Fruit fly (Drosophila melanogaster) whole organism, embryonic: Measurements from ENCODE around the gene gb.

Source experiments
- Asciz ChIP-seq: fragments of 200-800 bp; sonication (Bioruptor generic); optimal IDR thresholded peaks from 2 replicates; lab custom pipeline; 2017; ENCODE audit warnings: missing biosample characterization, mild to moderate bottlenecking, missing genetic modification characterization, missing genetic modification reagents
- Bteb2 ChIP-seq: fragments of 200-800 bp; sonication (Bioruptor generic); optimal IDR thresholded peaks from 2 replicates; lab custom pipeline; 2016; ENCODE audit warnings: missing biosample characterization, missing genetic modification characterization
- CG10959 ChIP-seq: fragments of 200-800 bp; sonication (Bioruptor generic); IDR thresholded peaks from 2 replicates; pipeline ENCODE4 v1.3.6; 2022; ENCODE audit warnings: missing biosample characterization, missing genetic modification characterization
- CG11456 ChIP-seq: fragments of 200-800 bp; sonication (Bioruptor generic); IDR thresholded peaks from 3 replicates; pipeline ENCODE4 v1.3.6; 2022; ENCODE audit warnings: missing biosample characterization, missing genetic modification characterization
- CG12391 ChIP-seq: fragments of 200-800 bp; sonication (Bioruptor generic); optimal IDR thresholded peaks from 3 replicates; lab custom pipeline; 2018; ENCODE audit warnings: missing biosample characterization, mild to moderate bottlenecking, missing genetic modification characterization, moderate library complexity
- CG12942 ChIP-seq: fragments of 200-800 bp; sonication (Bioruptor generic); optimal IDR thresholded peaks from 3 replicates; lab custom pipeline; 2016; ENCODE audit warnings: missing biosample characterization, missing genetic modification characterization
- CG16779 ChIP-seq: fragments of 200-800 bp; sonication (Bioruptor generic); IDR thresholded peaks from 2 replicates; pipeline ENCODE4 v1.3.6; 2022; ENCODE audit warnings: missing biosample characterization, missing genetic modification characterization
- CG17328 ChIP-seq: fragments of 200-800 bp; sonication (Bioruptor generic); IDR thresholded peaks from 2 replicates; pipeline ENCODE4 v1.3.6; 2022; ENCODE audit warnings: missing biosample characterization, missing genetic modification characterization
- CG30403 ChIP-seq: fragments of 200-800 bp; sonication (Bioruptor generic); optimal IDR thresholded peaks from 3 replicates; lab custom pipeline; 2016; ENCODE audit warnings: missing biosample characterization, missing genetic modification characterization
- CG31224 ChIP-seq: fragments of 200-800 bp; sonication (Bioruptor generic); IDR thresholded peaks from 2 replicates; pipeline ENCODE4 v1.3.6; 2022; ENCODE audit warnings: missing biosample characterization, missing genetic modification characterization
- CG31388 ChIP-seq: fragments of 200-800 bp; sonication (Bioruptor generic); optimal IDR thresholded peaks from 2 replicates; lab custom pipeline; 2016; ENCODE audit warnings: missing biosample characterization, missing genetic modification characterization
- CG3281 ChIP-seq: fragments of 200-800 bp; sonication (Bioruptor generic); optimal IDR thresholded peaks from 3 replicates; lab custom pipeline; 2017; ENCODE audit warnings: missing biosample characterization, mild to moderate bottlenecking, missing genetic modification characterization
- CG4328 ChIP-seq: fragments of 200-800 bp; sonication (Bioruptor generic); optimal IDR thresholded peaks from 3 replicates; lab custom pipeline; 2017; ENCODE audit warnings: missing biosample characterization, missing genetic modification reagents, missing genetic modification characterization
- CG4820 ChIP-seq: fragments of 200-800 bp; sonication (Bioruptor generic); optimal IDR thresholded peaks from 3 replicates; lab custom pipeline; 2016; ENCODE audit warnings: missing biosample characterization, missing genetic modification characterization
- CG8359 ChIP-seq: fragments of 200-800 bp; sonication (Bioruptor generic); optimal IDR thresholded peaks from 2 replicates; lab custom pipeline; 2017; ENCODE audit warnings: missing biosample characterization, mild to moderate bottlenecking, missing genetic modification characterization, borderline replicate concordance
- CG8924 ChIP-seq: fragments of 200-800 bp; optimal IDR thresholded peaks from 3 replicates; lab custom pipeline; 2019; ENCODE audit warnings: missing biosample characterization, mild to moderate bottlenecking, missing genetic modification characterization, moderate library complexity
- CG9437 ChIP-seq: fragments of 200-800 bp; sonication (Bioruptor generic); optimal IDR thresholded peaks from 2 replicates; lab custom pipeline; 2018; ENCODE audit warnings: missing biosample characterization, mild to moderate bottlenecking, missing genetic modification characterization
- CG9797 ChIP-seq: fragments of 200-800 bp; sonication (Bioruptor generic); optimal IDR thresholded peaks from 3 replicates; lab custom pipeline; 2018; ENCODE audit warnings: missing biosample characterization, mild to moderate bottlenecking, missing genetic modification characterization
- CoRest ChIP-seq: fragments of 200-800 bp; sonication (Bioruptor generic); optimal IDR thresholded peaks from 3 replicates; lab custom pipeline; 2018; ENCODE audit warnings: missing biosample characterization, mild to moderate bottlenecking, missing genetic modification characterization, moderate library complexity
- D19A ChIP-seq: fragments of 200-800 bp; optimal IDR thresholded peaks from 3 replicates; lab custom pipeline; 2019; ENCODE audit warnings: missing biosample characterization, mild to moderate bottlenecking, missing genetic modification characterization, moderate library complexity
- Dek ChIP-seq: fragments of 200-800 bp; sonication (Bioruptor generic); optimal IDR thresholded peaks from 3 replicates; lab custom pipeline; 2019; ENCODE audit warnings: missing biosample characterization, mild to moderate bottlenecking, missing genetic modification characterization, moderate library complexity
- Dip3 ChIP-seq: fragments of 200-800 bp; sonication (Bioruptor generic); optimal IDR thresholded peaks from 3 replicates; lab custom pipeline; 2016; ENCODE audit warnings: missing biosample characterization, missing genetic modification characterization
- Elba2 ChIP-seq: fragments of 200-800 bp; sonication (Bioruptor generic); optimal IDR thresholded peaks from 3 replicates; lab custom pipeline; 2016; ENCODE audit warnings: missing biosample characterization, missing genetic modification characterization
- GATAe ChIP-seq: fragments of 200-800 bp; sonication (Bioruptor generic); conservative IDR thresholded peaks from 2 replicates; pipeline ENCODE4 v1.3.6; 2022; ENCODE audit warnings: missing biosample characterization, missing genetic modification characterization
- Hmr ChIP-seq: fragments of 200-800 bp; sonication (Bioruptor generic); optimal IDR thresholded peaks from 3 replicates; lab custom pipeline; 2017; ENCODE audit warnings: mild to moderate bottlenecking, missing biosample characterization, missing genetic modification reagents, missing genetic modification characterization
- Hr78 ChIP-seq, 2 experiments: fragments of 200-800 bp in 1 of 2; fragments of >200 bp in 1 of 2; sonication (Bioruptor generic) in 1 of 2; optimal IDR thresholded peaks; 2 replicates each; lab custom pipeline; 2017 to 2019; ENCODE audit warnings: missing biosample characterization in 2 of 2, missing genetic modification characterization in 2 of 2, mild to moderate bottlenecking in 1 of 2, moderate library complexity in 1 of 2
- MBD-R2 ChIP-seq: fragments of 200-800 bp; sonication (Bioruptor generic); IDR thresholded peaks from 2 replicates; pipeline ENCODE4 v1.3.6; 2022; ENCODE audit warnings: missing biosample characterization, missing genetic modification characterization
- Nf-YA ChIP-seq: fragments of 200-800 bp; sonication (Bioruptor generic); IDR thresholded peaks from 2 replicates; pipeline ENCODE4 v1.3.6; 2022; ENCODE audit warnings: missing biosample characterization, missing genetic modification characterization
- Sox102F ChIP-seq: fragments of 200-800 bp; sonication (Bioruptor generic); optimal IDR thresholded peaks from 2 replicates; lab custom pipeline; 2018; ENCODE audit warnings: missing biosample characterization, mild to moderate bottlenecking, missing genetic modification characterization, moderate library complexity
- Ssrp ChIP-seq: fragments of 200-800 bp; sonication (Bioruptor generic); optimal IDR thresholded peaks from 2 replicates; lab custom pipeline; 2018; ENCODE audit warnings: missing biosample characterization, mild to moderate bottlenecking, missing genetic modification characterization, moderate library complexity
- Tbp ChIP-seq: fragments of >200 bp; optimal IDR thresholded peaks from 2 replicates; lab custom pipeline; 2018; ENCODE audit warnings: missing biosample characterization, missing genetic modification characterization
- Xbp1 ChIP-seq: fragments of 200-800 bp; sonication (Bioruptor generic); optimal IDR thresholded peaks from 3 replicates; lab custom pipeline; 2016; ENCODE audit warnings: missing biosample characterization, mild to moderate bottlenecking, missing genetic modification characterization
- bbx ChIP-seq: fragments of 200-800 bp; sonication (Bioruptor generic); IDR thresholded peaks from 2 replicates; pipeline ENCODE4 v1.3.6; 2022; ENCODE audit warnings: missing biosample characterization, missing genetic modification characterization; ENCODE audit not compliant: partially characterized antibody
- chif ChIP-seq, 2 experiments: fragments of 200-800 bp; sonication (Bioruptor generic); optimal IDR thresholded peaks; 3 replicates each; lab custom pipeline; 2016; ENCODE audit warnings: missing biosample characterization in 2 of 2, missing genetic modification characterization in 2 of 2
- ems ChIP-seq: fragments of 200-800 bp; sonication (Bioruptor generic); optimal IDR thresholded peaks from 3 replicates; lab custom pipeline; 2016; ENCODE audit warnings: missing biosample characterization, missing genetic modification characterization
- fd64A ChIP-seq: fragments of 200-800 bp; sonication (Bioruptor generic); optimal IDR thresholded peaks from 3 replicates; lab custom pipeline; 2018; ENCODE audit warnings: missing biosample characterization, mild to moderate bottlenecking, missing genetic modification characterization
- gce ChIP-seq: fragments of 200-800 bp; sonication (Bioruptor generic); IDR thresholded peaks from 3 replicates; pipeline ENCODE4 v1.3.6; 2022; ENCODE audit warnings: missing biosample characterization, missing genetic modification characterization
- gt ChIP-seq: fragments of 200-800 bp; sonication (Bioruptor generic); IDR thresholded peaks from 2 replicates; pipeline ENCODE4 v1.3.6; 2022; ENCODE audit warnings: missing biosample characterization, missing genetic modification characterization
- hbn ChIP-seq: fragments of 200-800 bp; sonication (Bioruptor generic); IDR thresholded peaks from 2 replicates; pipeline ENCODE4 v1.3.6; 2022; ENCODE audit warnings: missing biosample characterization, missing genetic modification characterization; ENCODE audit not compliant: partially characterized antibody
- p53 ChIP-seq: fragments of 200-800 bp; sonication (Bioruptor generic); optimal IDR thresholded peaks from 2 replicates; lab custom pipeline; 2016; ENCODE audit warnings: missing biosample characterization, missing genetic modification characterization
- pho ChIP-seq: fragments of 200-800 bp; sonication (Bioruptor generic); optimal IDR thresholded peaks from 2 replicates; lab custom pipeline; 2016; ENCODE audit warnings: missing biosample characterization, missing genetic modification characterization
- pnt ChIP-seq: fragments of 200-800 bp; sonication (Bioruptor generic); optimal IDR thresholded peaks from 3 replicates; lab custom pipeline; 2016; ENCODE audit warnings: missing biosample characterization, missing genetic modification characterization
- pzg ChIP-seq: fragments of 200-800 bp; sonication (Bioruptor generic); optimal IDR thresholded peaks from 3 replicates; lab custom pipeline; 2018; ENCODE audit warnings: missing biosample characterization, mild to moderate bottlenecking, missing genetic modification characterization, moderate library complexity
- run ChIP-seq: fragments of 200-800 bp; sonication (Bioruptor generic); optimal IDR thresholded peaks from 3 replicates; lab custom pipeline; 2018; ENCODE audit warnings: missing biosample characterization, mild to moderate bottlenecking, missing genetic modification characterization
- slp2 ChIP-seq: fragments of 200-800 bp; sonication (Bioruptor generic); optimal IDR thresholded peaks from 2 replicates; lab custom pipeline; 2016; ENCODE audit warnings: missing biosample characterization, missing genetic modification characterization
- tap ChIP-seq: fragments of 200-800 bp; optimal IDR thresholded peaks from 3 replicates; lab custom pipeline; 2019; ENCODE audit warnings: missing biosample characterization, mild to moderate bottlenecking, missing genetic modification characterization, moderate library complexity
- tna ChIP-seq: fragments of 200-800 bp; sonication (Bioruptor generic); IDR thresholded peaks from 2 replicates; pipeline ENCODE4 v1.3.6; 2022; ENCODE audit warnings: missing biosample characterization, missing genetic modification characterization; ENCODE audit not compliant: partially characterized antibody
- trh ChIP-seq: fragments of 200-800 bp; sonication (Bioruptor generic); optimal IDR thresholded peaks from 2 replicates; lab custom pipeline; 2016; ENCODE audit warnings: missing biosample characterization, missing genetic modification characterization
- vvl ChIP-seq: fragments of 200-800 bp; sonication (Bioruptor generic); IDR thresholded peaks from 2 replicates; pipeline ENCODE4 v1.3.6; 2022; ENCODE audit warnings: missing biosample characterization, missing genetic modification characterization

gb gene

DNA sequence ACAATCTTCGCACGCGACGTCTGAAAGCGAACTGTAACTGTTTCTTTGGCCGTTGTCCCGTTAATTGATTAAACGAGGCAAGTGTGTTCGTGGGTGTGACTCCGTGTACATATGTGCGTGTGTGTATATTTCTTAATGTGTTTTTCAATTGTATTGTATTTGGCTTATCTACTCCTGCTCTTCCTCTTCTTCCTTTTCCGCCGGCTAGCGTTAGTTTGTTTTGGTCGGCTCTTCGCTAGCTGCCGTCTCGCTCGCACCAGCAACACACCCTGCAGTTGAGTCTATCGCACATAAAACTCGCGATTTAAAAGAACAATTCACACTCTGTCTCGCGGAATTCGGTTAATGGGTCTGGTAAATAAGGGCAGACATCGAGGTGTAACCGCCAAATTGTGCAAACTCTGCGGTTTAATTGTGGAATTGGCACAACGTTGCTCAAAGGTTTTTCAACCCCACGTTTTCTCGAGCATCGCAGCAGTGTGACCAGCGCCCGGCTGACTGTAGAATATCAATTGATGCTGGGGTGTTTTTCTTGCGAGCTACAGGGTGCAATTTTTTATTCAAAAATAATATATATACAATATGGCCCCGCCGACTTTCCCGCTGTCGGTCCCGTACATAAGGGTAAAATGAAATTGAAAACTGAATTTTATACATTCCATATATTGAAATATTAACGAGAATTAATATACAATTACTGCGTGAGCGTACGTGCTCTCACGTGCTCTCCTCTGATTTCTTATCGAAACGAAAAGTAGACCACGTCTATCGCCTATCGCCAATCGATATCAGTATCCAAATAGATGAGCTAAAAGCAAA, at the start of gene gb, which contains the start of gene CG5815 (continued):
- TF ChIP-seq GATAe, result peak; percentile 60
- peak; percentile 92 for TF ChIP-seq CG11456 (GFP tag; lab: Robert Waterston, UW)
- TF ChIP-seq MBD-R2 (GFP tag; lab: Robert Waterston, UW), result peak; percentile 89
- TF ChIP-seq chif (GFP tag; optimal IDR thresholded peaks at IDR 0.05; lab: Kevin White, UChicago), result peak; percentile 78 to 84
- peak; percentile 89 for TF ChIP-seq CG12942 (GFP tag; lab: Kevin White, UChicago)
- TF ChIP-seq pho (GFP tag; lab: Kevin White, UChicago), result peak; percentile 85
- peak; percentile 78 for TF ChIP-seq trh
- TF ChIP-seq hbn (GFP tag; lab: Robert Waterston, UW), result peak; percentile 94
- peak; percentile 50 for TF ChIP-seq pnt
- TF ChIP-seq Asciz, result peak; percentile 70
- TF ChIP-seq run (tag; lab: Kevin White, UChicago), result peak; percentile 60
- TF ChIP-seq CG8924 (tag; lab: Kevin White, UChicago), result peak; percentile 91
- TF ChIP-seq Hr78 (GFP tag; optimal IDR thresholded peaks at IDR 0.05; lab: Kevin White, UChicago), result peak in 1 of 2 experiments; percentile 54
- TF ChIP-seq CG4820 (GFP tag; lab: Kevin White, UChicago), result peak; percentile 86
- no peak for TF ChIP-seq tap (tag; lab: Kevin White, UChicago)
- peak; percentile 94 for TF ChIP-seq CG30403 (GFP tag; lab: Kevin White, UChicago)
- peak; percentile 79 for TF ChIP-seq D19A (tag; lab: Kevin White, UChicago)
- no peak for TF ChIP-seq Tbp (GFP tag; lab: Kevin White, UChicago)
- no peak for TF ChIP-seq fd64A (GFP tag; lab: Kevin White, UChicago)
- TF ChIP-seq CG31388 (GFP tag; lab: Kevin White, UChicago), result peak; percentile 78
- TF ChIP-seq Dek (tag; lab: Kevin White, UChicago), result peak; percentile 86
- 0 out of 2 replicates have a peak, but pooled peaks have one; percentile 38 for TF ChIP-seq gt
- TF ChIP-seq CG9437 (GFP tag; lab: Kevin White, UChicago), result peak; percentile 75
- TF ChIP-seq CG31224 (GFP tag; lab: Robert Waterston, UW), result peak; percentile 87
- TF ChIP-seq CG4328 (GFP tag; lab: Kevin White, UChicago), result peak; percentile 85
- peak; percentile 70 for TF ChIP-seq Nf-YA
- peak; percentile 93 for TF ChIP-seq vvl
- TF ChIP-seq slp2 (GFP tag; lab: Kevin White, UChicago), result peak; percentile 55
- peak; percentile 95 for TF ChIP-seq CoRest
- TF ChIP-seq Hmr, result peak; percentile 95
- peak; percentile 87 for TF ChIP-seq ems (GFP tag; lab: Kevin White, UChicago)
- TF ChIP-seq Dip3, result peak; percentile 83
- peak; percentile 79 for TF ChIP-seq CG10959 (GFP tag; lab: Robert Waterston, UW)
- peak; percentile 92 for TF ChIP-seq Sox102F (GFP tag; lab: Kevin White, UChicago)
- peak; percentile 86 for TF ChIP-seq tna
- peak; percentile 83 for TF ChIP-seq CG9797 (GFP tag; lab: Kevin White, UChicago)
- peak; percentile 76 for TF ChIP-seq CG16779 (GFP tag; lab: Robert Waterston, UW)
- no peak for TF ChIP-seq p53 (GFP tag; lab: Kevin White, UChicago)
- peak; percentile 94 for TF ChIP-seq CG12391 (tag; lab: Kevin White, UChicago)
- TF ChIP-seq gce, result peak; percentile 84
- TF ChIP-seq Ssrp, result peak; percentile 87
- TF ChIP-seq Xbp1 (GFP tag; lab: Kevin White, UChicago), result peak; percentile 94
- TF ChIP-seq CG17328 (GFP tag; lab: Robert Waterston, UW), result peak; percentile 92
- peak; percentile 70 for TF ChIP-seq CG8359 (GFP tag; lab: Kevin White, UChicago)
- peak; percentile 66 for TF ChIP-seq Elba2 (GFP tag; lab: Kevin White, UChicago)
- TF ChIP-seq pzg (GFP tag; lab: Kevin White, UChicago), result peak; percentile 60
- peak; percentile 91 for TF ChIP-seq CG3281 (GFP tag; lab: Kevin White, UChicago)
- TF ChIP-seq bbx (GFP tag; lab: Robert Waterston, UW), result peak; percentile 85
- peak; percentile 78 for TF ChIP-seq Bteb2 (GFP tag; lab: Kevin White, UChicago)
